Worm (Caenorhabditis elegans) whole organism, mixed stage, embryonic: ENCODE data around the gene Y50D4A.5.
A peak's percentile ranks its signal among the peaks of the same experiment; 100 is the strongest.

Source experiments
- M03D4.4 ChIP-seq: sonication (generic microtip); optimal IDR thresholded peaks from 2 replicates; lab custom pipeline; 2017; ENCODE audit warnings: mild to moderate bottlenecking, missing genetic modification characterization, missing compliant biosample characterization
- bed-3 ChIP-seq: fragments of 200-800 bp; sonication (Bioruptor generic); optimal IDR thresholded peaks from 3 replicates; lab custom pipeline; 2018; ENCODE audit warnings: mild to moderate bottlenecking, missing genetic modification characterization, moderate library complexity, missing compliant biosample characterization
- blmp-1 ChIP-seq: fragments of 150-350 bp; optimal IDR thresholded peaks from 2 replicates; lab custom pipeline; 2014; ENCODE audit warnings: missing biosample characterization, missing genetic modification characterization
- ceh-39 ChIP-seq: fragments of 150-350 bp; optimal IDR thresholded peaks from 2 replicates; lab custom pipeline; 2014; ENCODE audit warnings: missing biosample characterization, missing genetic modification characterization
- ceh-43 ChIP-seq: fragments of 200-800 bp; sonication (Bioruptor generic); optimal IDR thresholded peaks from 2 replicates; lab custom pipeline; 2018; ENCODE audit warnings: mild to moderate bottlenecking, missing genetic modification characterization, moderate library complexity, missing compliant biosample characterization
- ceh-83 ChIP-seq: fragments of 200-800 bp; sonication (Bioruptor generic); optimal IDR thresholded peaks from 2 replicates; lab custom pipeline; 2018; ENCODE audit warnings: mild to moderate bottlenecking, missing genetic modification characterization, missing compliant biosample characterization
- ces-1 ChIP-seq: fragments of 150-350 bp; optimal IDR thresholded peaks from 2 replicates; lab custom pipeline; 2014; ENCODE audit warnings: missing biosample characterization, missing genetic modification reagents, missing genetic modification characterization
- cnd-1 ChIP-seq: fragments of 200-800 bp; sonication (Bioruptor generic); optimal IDR thresholded peaks from 2 replicates; lab custom pipeline; 2018; ENCODE audit warnings: mild to moderate bottlenecking, missing genetic modification characterization, missing compliant biosample characterization
- drap-1 ChIP-seq: fragments of 200-800 bp; sonication (Bioruptor generic); optimal IDR thresholded peaks from 3 replicates; lab custom pipeline; 2018; ENCODE audit warnings: mild to moderate bottlenecking, missing genetic modification characterization, missing compliant biosample characterization
- elt-1 ChIP-seq: sonication (generic microtip); optimal IDR thresholded peaks from 2 replicates; lab custom pipeline; 2017; ENCODE audit warnings: missing genetic modification characterization, mild to moderate bottlenecking, missing compliant biosample characterization, antibody characterized with exemption, moderate library complexity, borderline replicate concordance; ENCODE audit not compliant: insufficient read depth
- elt-3 ChIP-seq: fragments of 150-350 bp; optimal IDR thresholded peaks from 2 replicates; lab custom pipeline; 2014; ENCODE audit warnings: missing biosample characterization, missing genetic modification characterization
- flh-1 ChIP-seq: fragments of 200-800 bp; sonication (Bioruptor generic); optimal IDR thresholded peaks from 2 replicates; lab custom pipeline; 2018; ENCODE audit warnings: mild to moderate bottlenecking, missing genetic modification characterization, moderate library complexity, missing compliant biosample characterization
- ham-2 ChIP-seq: fragments of 200-800 bp; sonication (Bioruptor generic); optimal IDR thresholded peaks from 2 replicates; lab custom pipeline; 2018; ENCODE audit warnings: mild to moderate bottlenecking, missing genetic modification characterization, missing compliant biosample characterization
- hlh-1 ChIP-seq: fragments of 150-350 bp; optimal IDR thresholded peaks from 2 replicates; lab custom pipeline; 2014; ENCODE audit warnings: missing biosample characterization, missing genetic modification reagents, missing genetic modification characterization
- lin-13 ChIP-seq: fragments of 150-350 bp; optimal IDR thresholded peaks from 2 replicates; lab custom pipeline; 2014; ENCODE audit warnings: missing biosample characterization, missing genetic modification characterization
- lin-32 ChIP-seq: fragments of 200-800 bp; sonication (Bioruptor generic); optimal IDR thresholded peaks from 2 replicates; lab custom pipeline; 2018; ENCODE audit warnings: mild to moderate bottlenecking, missing genetic modification characterization, missing compliant biosample characterization
- lsy-2 ChIP-seq: fragments of 150-350 bp; optimal IDR thresholded peaks from 2 replicates; lab custom pipeline; 2014; ENCODE audit warnings: missing biosample characterization, missing genetic modification characterization
- mab-5 ChIP-seq: fragments of 150-350 bp; optimal IDR thresholded peaks from 2 replicates; lab custom pipeline; 2014; ENCODE audit warnings: missing biosample characterization, missing genetic modification characterization
- mls-2 ChIP-seq: sonication (generic microtip); optimal IDR thresholded peaks from 2 replicates; lab custom pipeline; 2016; ENCODE audit warnings: mild to moderate bottlenecking, missing genetic modification characterization, moderate library complexity, missing compliant biosample characterization
- nhr-12 ChIP-seq: fragments of 150-350 bp; optimal IDR thresholded peaks from 2 replicates; lab custom pipeline; 2014; ENCODE audit warnings: missing biosample characterization, missing genetic modification characterization
- nhr-2 ChIP-seq: fragments of 150-350 bp; optimal IDR thresholded peaks from 2 replicates; lab custom pipeline; 2014; ENCODE audit warnings: missing biosample characterization, missing genetic modification characterization
- nhr-237 ChIP-seq: fragments of 150-350 bp; optimal IDR thresholded peaks from 2 replicates; lab custom pipeline; 2014; ENCODE audit warnings: missing biosample characterization, missing genetic modification characterization
- nhr-76 ChIP-seq: sonication (generic microtip); optimal IDR thresholded peaks from 2 replicates; lab custom pipeline; 2017; ENCODE audit warnings: missing biosample characterization, missing genetic modification characterization
- pha-4 ChIP-seq: fragments of 150-350 bp; optimal IDR thresholded peaks from 2 replicates; lab custom pipeline; 2018; ENCODE audit warnings: missing biosample characterization, missing genetic modification reagents, missing genetic modification characterization
- sem-2 ChIP-seq: fragments of 200-800 bp; sonication (Bioruptor generic); optimal IDR thresholded peaks from 2 replicates; lab custom pipeline; 2018; ENCODE audit warnings: mild to moderate bottlenecking, missing genetic modification characterization, missing compliant biosample characterization
- snpc-4 ChIP-seq: fragments of 150-350 bp; optimal IDR thresholded peaks from 2 replicates; lab custom pipeline; 2014; ENCODE audit warnings: missing biosample characterization, missing genetic modification characterization
- sptf-1 ChIP-seq: sonication (generic microtip); optimal IDR thresholded peaks from 2 replicates; lab custom pipeline; 2017; ENCODE audit warnings: mild to moderate bottlenecking, missing genetic modification characterization, moderate library complexity, missing compliant biosample characterization
- tbx-8 ChIP-seq: fragments of 200-800 bp; sonication (Bioruptor generic); optimal IDR thresholded peaks from 2 replicates; lab custom pipeline; 2018; ENCODE audit warnings: mild to moderate bottlenecking, missing genetic modification characterization, moderate library complexity, missing compliant biosample characterization
- unc-120 ChIP-seq: sonication (generic microtip); optimal IDR thresholded peaks from 2 replicates; lab custom pipeline; 2017; ENCODE audit warnings: missing genetic modification characterization, missing compliant biosample characterization; ENCODE audit not compliant: poor library complexity, severe bottlenecking
- unc-39 ChIP-seq: fragments of 150-350 bp; optimal IDR thresholded peaks from 2 replicates; lab custom pipeline; 2014; ENCODE audit warnings: missing biosample characterization, missing genetic modification characterization
- zip-8 ChIP-seq: fragments of 150-350 bp; optimal IDR thresholded peaks from 2 replicates; lab custom pipeline; 2014; ENCODE audit warnings: missing biosample characterization, missing genetic modification characterization
- ztf-11 ChIP-seq: fragments of 150-350 bp; optimal IDR thresholded peaks from 2 replicates; lab custom pipeline; 2014; ENCODE audit warnings: missing biosample characterization, missing genetic modification characterization

Gene Y50D4A.5

ce11 chrV:1242432-1242831 is 35.3 kb downstream of the Y50D4A.5 start:
- TF ChIP-seq ham-2 (GFP tag; lab: Kevin White, UChicago) (peak; percentile 19), M03D4.4 (tag; lab: Kevin White, UChicago) (no peak)
- TF ChIP-seq, all 35 proteins: peak for 1

DNA sequence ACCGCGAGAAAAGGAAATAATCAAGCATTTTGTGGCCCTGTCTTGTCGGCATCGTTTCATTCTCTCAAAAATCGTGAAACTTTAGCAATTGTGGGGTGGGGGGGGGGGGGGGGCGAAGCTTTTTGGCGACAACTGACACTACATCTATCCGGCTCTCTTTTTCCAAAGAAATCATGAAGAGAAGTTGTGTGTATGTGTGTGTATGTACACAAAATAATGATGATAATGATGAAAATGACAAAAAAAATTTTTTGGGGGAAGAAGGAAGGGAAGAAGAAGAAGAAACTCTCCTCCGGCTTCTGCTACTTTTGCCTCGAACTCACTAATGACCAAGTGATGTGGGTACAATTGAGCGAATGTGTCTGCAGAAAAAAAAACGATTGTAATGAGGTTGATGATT is 35.9 kb downstream of the Y50D4A.5 start:
- TF ChIP-seq hlh-1 (tag; lab: Kevin White, UChicago): peak; percentile 41
- TF ChIP-seq zip-8 (tag; lab: Kevin White, UChicago): no peak
- TF ChIP-seq, all 35 proteins: peak for 1

DNA sequence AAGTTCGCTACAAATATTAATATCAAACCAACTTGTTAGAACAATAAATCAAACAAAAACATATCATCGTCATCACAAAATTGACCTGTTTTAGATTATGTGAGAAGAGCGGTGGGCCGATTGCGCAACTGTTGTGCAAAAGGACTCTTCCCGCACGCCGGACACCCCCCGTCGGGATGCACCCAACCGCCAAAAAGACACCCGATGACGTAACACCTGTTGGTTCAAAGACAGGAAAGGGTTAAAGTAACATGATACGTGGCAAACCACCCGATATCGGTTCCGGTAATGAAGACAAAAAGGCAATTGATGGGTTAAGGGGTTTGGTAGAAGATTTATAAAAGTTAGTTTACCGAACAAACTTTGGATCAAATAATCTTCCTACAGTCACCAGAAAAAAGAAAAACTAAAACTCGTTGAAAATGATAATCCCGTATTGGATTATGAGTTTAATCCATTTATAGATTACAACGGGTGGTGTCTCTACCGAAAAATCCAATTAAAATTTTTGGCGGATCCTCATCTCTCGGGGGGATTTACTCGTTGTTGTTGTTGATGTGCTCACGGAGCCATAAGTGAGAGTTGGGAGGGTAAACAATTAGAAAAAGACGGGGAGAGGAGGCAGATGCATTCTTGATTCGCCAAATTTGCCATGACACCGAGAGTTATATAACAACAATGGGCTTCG is 37.1 kb downstream of the Y50D4A.5 start:
- TF ChIP-seq nhr-76 (tag; lab: Kevin White, UChicago): no peak
- TF ChIP-seq unc-39 (tag; lab: Kevin White, UChicago): peak; percentile 14
- no peak for TF ChIP-seq ceh-43 (GFP tag; lab: Kevin White, UChicago)
- no peak for TF ChIP-seq unc-120
- TF ChIP-seq nhr-237: no peak
- no peak for TF ChIP-seq tbx-8 (GFP tag; lab: Kevin White, UChicago)
- no peak for TF ChIP-seq nhr-12
- TF ChIP-seq drap-1 (GFP tag; lab: Kevin White, UChicago): no peak
- TF ChIP-seq mls-2 (tag; lab: Kevin White, UChicago): no peak
- TF ChIP-seq pha-4 (tag; lab: Kevin White, UChicago): no peak
- TF ChIP-seq lsy-2: no peak
- no peak for TF ChIP-seq flh-1 (GFP tag; lab: Kevin White, UChicago)
- no peak for TF ChIP-seq sem-2 (GFP tag; lab: Kevin White, UChicago)
- no peak for TF ChIP-seq sptf-1
- TF ChIP-seq elt-1 (tag; lab: Kevin White, UChicago): no peak
- peak; percentile 98 for TF ChIP-seq zip-8 (tag; lab: Kevin White, UChicago)
- no peak for TF ChIP-seq ceh-83 (GFP tag; lab: Kevin White, UChicago)
- no peak for TF ChIP-seq hlh-1 (tag; lab: Kevin White, UChicago)
- TF ChIP-seq bed-3 (GFP tag; lab: Kevin White, UChicago): no peak
- TF ChIP-seq lin-32 (GFP tag; lab: Kevin White, UChicago): no peak
- TF ChIP-seq blmp-1 (tag; lab: Kevin White, UChicago): no peak
- peak; percentile 94 for TF ChIP-seq nhr-2 (tag; lab: Kevin White, UChicago)
- TF ChIP-seq mab-5 (tag; lab: Kevin White, UChicago): no peak
- TF ChIP-seq snpc-4 (tag; lab: Kevin White, UChicago): no peak
- no peak for TF ChIP-seq lin-13
- TF ChIP-seq M03D4.4 (tag; lab: Kevin White, UChicago): no peak
- TF ChIP-seq cnd-1: peak; percentile 2
- TF ChIP-seq ces-1 (GFP tag; lab: Kevin White, UChicago): peak; percentile 97
- no peak for TF ChIP-seq ztf-11 (tag; lab: Kevin White, UChicago)
- no peak for TF ChIP-seq ceh-39 (tag; lab: Kevin White, UChicago)
- TF ChIP-seq elt-3 (tag; lab: Kevin White, UChicago): no peak

ce11 chrV:1252794-1253193 is 45.7 kb downstream of the Y50D4A.5 start:
- TF ChIP-seq elt-3 (tag; lab: Kevin White, UChicago): no peak
- peak; percentile 97 for TF ChIP-seq ces-1 (GFP tag; lab: Kevin White, UChicago)
- no peak for TF ChIP-seq ztf-11 (tag; lab: Kevin White, UChicago)
- TF ChIP-seq hlh-1 (tag; lab: Kevin White, UChicago): no peak
